Fruit fly (Drosophila melanogaster): Measurements from ENCODE around the gene CG13010.

The CG13010 gene

dm6 chrX:16696614-16697519 lies 18.1 kb upstream of the CG13010 start (continued):
- peak; percentile 11 for TF ChIP-seq bcd (GFP tag; optimal IDR thresholded peaks at IDR 0.05)
- TF ChIP-seq h (optimal IDR thresholded peaks at IDR 0.05), result no peak
- TF ChIP-seq CG31224 (GFP tag; IDR thresholded peaks at IDR 0.05), result no peak
- TF ChIP-seq CG18764 (GFP tag; optimal IDR thresholded peaks at IDR 0.05), result no peak
- TF ChIP-seq Taf1 (GFP tag; IDR thresholded peaks at IDR 0.05), result no peak
- TF ChIP-seq nmo (GFP tag; optimal IDR thresholded peaks at IDR 0.05), result peak; percentile 21
- TF ChIP-seq CG1792 (GFP tag; optimal IDR thresholded peaks at IDR 0.05), result no peak
- TF ChIP-seq luna (GFP tag; optimal IDR thresholded peaks at IDR 0.05), result no peak
- TF ChIP-seq CG14441 (GFP tag; IDR thresholded peaks at IDR 0.05), result no peak
- no peak for TF ChIP-seq mam (GFP tag; optimal IDR thresholded peaks at IDR 0.05)
- TF ChIP-seq Trl (optimal IDR thresholded peaks at IDR 0.05), result no peak
- TF ChIP-seq Trl (GFP tag; optimal IDR thresholded peaks at IDR 0.05), result no peak
- TF ChIP-seq CG16863 (GFP tag; optimal IDR thresholded peaks at IDR 0.05), result no peak
- no peak for TF ChIP-seq CG31388 (GFP tag; optimal IDR thresholded peaks at IDR 0.05)
- no peak for TF ChIP-seq hbn (GFP tag; IDR thresholded peaks at IDR 0.05; ENCODE audit: partially characterized antibody)
- no peak for TF ChIP-seq tio (GFP tag; optimal IDR thresholded peaks at IDR 0.05)
- TF ChIP-seq slbo (GFP tag; IDR thresholded peaks at IDR 0.05), result no peak
- TF ChIP-seq CG10321 (GFP tag; IDR thresholded peaks at IDR 0.05), result no peak
- no peak for TF ChIP-seq Dp (GFP tag; optimal IDR thresholded peaks at IDR 0.05)
- no peak for TF ChIP-seq CG4360 (GFP tag; IDR thresholded peaks at IDR 0.05)
- no peak for TF ChIP-seq Tbp (GFP tag; optimal IDR thresholded peaks at IDR 0.05)
- TF ChIP-seq CG5180 (GFP tag; optimal IDR thresholded peaks at IDR 0.05), result no peak
- no peak for TF ChIP-seq CG1602 (GFP tag; optimal IDR thresholded peaks at IDR 0.05)
- TF ChIP-seq CG9437 (GFP tag; optimal IDR thresholded peaks at IDR 0.05), result no peak
- no peak for TF ChIP-seq unpg (GFP tag; optimal IDR thresholded peaks at IDR 0.05)
- peak; percentile 30 for TF ChIP-seq dmrt99B (tag; optimal IDR thresholded peaks at IDR 0.05)
- TF ChIP-seq sd (tag; optimal IDR thresholded peaks at IDR 0.05), result no peak
- TF ChIP-seq CG11696 (GFP tag; IDR thresholded peaks at IDR 0.05), result 0 out of 2 replicates have a peak, but pooled peaks have one; percentile 20
- no peak for TF ChIP-seq vvl (GFP tag; IDR thresholded peaks at IDR 0.05)
- no peak for TF ChIP-seq CG4282 (GFP tag; optimal IDR thresholded peaks at IDR 0.05)
- no peak for TF ChIP-seq CG10543 (GFP tag; optimal IDR thresholded peaks at IDR 0.05)
- TF ChIP-seq mirr (GFP tag; optimal IDR thresholded peaks at IDR 0.05), result no peak
- TF ChIP-seq insv (GFP tag; optimal IDR thresholded peaks at IDR 0.05), result no peak
- no peak for TF ChIP-seq NK7.1 (GFP tag; optimal IDR thresholded peaks at IDR 0.05)
- no peak for TF ChIP-seq cato (GFP tag; optimal IDR thresholded peaks at IDR 0.05; ENCODE audit: borderline replicate concordance)
- no peak for TF ChIP-seq CG10565 (GFP tag; optimal IDR thresholded peaks at IDR 0.05)

DNA sequence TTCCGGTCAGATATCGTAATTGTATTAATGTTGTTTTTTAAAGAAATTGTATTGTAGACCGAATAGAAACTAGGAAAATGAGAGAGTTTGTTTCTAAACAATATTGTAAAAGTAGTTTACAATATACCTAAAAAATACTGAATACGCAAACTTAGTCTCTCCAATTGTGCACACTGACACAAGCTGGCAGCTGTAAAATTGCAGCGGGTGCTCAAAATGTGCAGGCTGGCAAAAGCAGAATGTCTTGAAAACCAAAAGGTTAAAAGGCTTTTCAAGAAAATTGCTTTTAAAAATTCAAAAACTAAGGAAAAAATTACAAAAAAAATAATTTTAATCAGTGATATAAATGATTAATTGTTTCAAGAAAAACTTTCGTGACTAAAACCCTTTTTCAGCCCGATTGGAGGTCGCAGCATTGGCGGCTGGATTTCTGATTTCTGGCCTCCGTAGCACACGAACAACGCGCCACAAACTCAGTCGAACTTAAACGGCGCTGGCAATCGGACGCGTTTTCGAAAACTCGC lies 17.0 kb upstream of the CG13010 start, which contains the start of gene CG4678:
Gene CG4678, plus strand, starts transcription at position 474 of the 524 bp plus-strand sequence.
- TF ChIP-seq CG18476 (GFP tag; optimal IDR thresholded peaks at IDR 0.05), result no peak
- peak; percentile 46; the same call in 1 of the 2 replicates for TF ChIP-seq Dref (GFP tag; IDR thresholded peaks at IDR 0.05)
- TF ChIP-seq prd (optimal IDR thresholded peaks at IDR 0.05), result no peak
- TF ChIP-seq prd (GFP tag; IDR thresholded peaks at IDR 0.05), result no peak
- TF ChIP-seq CG17186 (GFP tag; optimal IDR thresholded peaks at IDR 0.05), result no peak
- TF ChIP-seq gfzf (GFP tag; optimal IDR thresholded peaks at IDR 0.05), result peak; percentile 72
- peak; percentile 43 for TF ChIP-seq Lhr (GFP tag; optimal IDR thresholded peaks at IDR 0.05)
- TF ChIP-seq amos (GFP tag; IDR thresholded peaks at IDR 0.05; ENCODE audit: partially characterized antibody), result peak; percentile 32; the same call in 1 of the 2 replicates
- peak; percentile 20 for TF ChIP-seq HmgZ (tag; optimal IDR thresholded peaks at IDR 0.05)
- peak; percentile 9 for TF ChIP-seq Sry-δ (GFP tag; optimal IDR thresholded peaks at IDR 0.05)
- TF ChIP-seq Med (GFP tag), result peak; percentile 81
- TF ChIP-seq CG8290 (GFP tag; optimal IDR thresholded peaks at IDR 0.05), result no peak
- peak in 1 of 2 experiments; percentile 3 for TF ChIP-seq CG8290 (tag; optimal IDR thresholded peaks at IDR 0.05)
- TF ChIP-seq sens (GFP tag), result peak; percentile 73
- peak; percentile 8 for TF ChIP-seq CG17359 (tag; optimal IDR thresholded peaks at IDR 0.05)
- no peak for TF ChIP-seq BtbVII (GFP tag; optimal IDR thresholded peaks at IDR 0.05)
- TF ChIP-seq CG7556 (GFP tag; optimal IDR thresholded peaks at IDR 0.05), result no peak

All from whole organism, embryonic.